Worm (Caenorhabditis elegans) whole organism, L1 larva: Measurements from ENCODE around the gene ZC395.5.
A peak's percentile ranks its signal among the peaks of the same experiment; 100 is the strongest.

Experiments used
- C34B4.2 ChIP-seq: sonication (generic microtip); optimal IDR thresholded peaks from 2 replicates; lab custom pipeline; 2017; ENCODE audit warnings: mild to moderate bottlenecking, missing genetic modification characterization, missing compliant biosample characterization
- F16B12.6 ChIP-seq: fragments of 150-350 bp; optimal IDR thresholded peaks from 2 replicates; lab custom pipeline; 2014; ENCODE audit warnings: missing biosample characterization, missing genetic modification characterization
- aha-1 ChIP-seq: fragments of 150-350 bp; optimal IDR thresholded peaks from 2 replicates; lab custom pipeline; 2014; ENCODE audit warnings: missing biosample characterization, missing genetic modification characterization
- blmp-1 ChIP-seq: fragments of 150-350 bp; optimal IDR thresholded peaks from 2 replicates; lab custom pipeline; 2014; ENCODE audit warnings: missing biosample characterization, missing genetic modification characterization
- ceh-8 ChIP-seq: fragments of 200-800 bp; sonication (Bioruptor generic); optimal IDR thresholded peaks from 2 replicates; lab custom pipeline; 2018; ENCODE audit warnings: mild to moderate bottlenecking, missing genetic modification characterization, moderate library complexity, missing compliant biosample characterization
- ceh-90 ChIP-seq: sonication (generic microtip); optimal IDR thresholded peaks from 2 replicates; lab custom pipeline; 2016; ENCODE audit warnings: missing genetic modification characterization, missing compliant biosample characterization
- ces-1 ChIP-seq: fragments of 150-350 bp; optimal IDR thresholded peaks from 2 replicates; lab custom pipeline; 2014; ENCODE audit warnings: missing biosample characterization, missing genetic modification reagents, missing genetic modification characterization
- dsc-1 ChIP-seq: sonication (generic microtip); optimal IDR thresholded peaks from 2 replicates; lab custom pipeline; 2016; ENCODE audit warnings: mild to moderate bottlenecking, missing genetic modification characterization, missing compliant biosample characterization
- efl-1 ChIP-seq, 4 experiments: fragments of 150-350 bp; optimal IDR thresholded peaks in 3 of 4; peaks in 1 of 4; 1 replicate in 1 of 4; 2 replicates in 3 of 4; lab custom pipeline; 2014; ENCODE audit warnings: missing biosample characterization in 2 of 4, missing genetic modification characterization in 2 of 4, missing genetic modification reagents in 2 of 4
- efl-3 ChIP-seq: fragments of 200-800 bp; sonication (Bioruptor generic); optimal IDR thresholded peaks from 2 replicates; lab custom pipeline; 2018; ENCODE audit warnings: mild to moderate bottlenecking, missing genetic modification characterization, missing compliant biosample characterization
- egl-13 ChIP-seq: sonication (generic microtip); optimal IDR thresholded peaks from 2 replicates; lab custom pipeline; 2016; ENCODE audit warnings: missing genotype, missing genetic modification reagents, missing genetic modification characterization, missing compliant biosample characterization
- egl-27 ChIP-seq, 2 experiments: fragments of 150-350 bp in 1 of 2; sonication (generic microtip); optimal IDR thresholded peaks; 3 replicates each; lab custom pipeline; 2017 to 2018; ENCODE audit warnings: missing biosample characterization in 2 of 2, missing genetic modification characterization in 2 of 2, missing genetic modification reagents in 2 of 2
- elt-2 ChIP-seq: sonication (generic microtip); optimal IDR thresholded peaks from 2 replicates; lab custom pipeline; 2016; ENCODE audit warnings: missing genetic modification characterization, mild to moderate bottlenecking, inconsistent platforms, missing compliant biosample characterization, missing genetic modification reagents
- elt-3 ChIP-seq, 6 experiments: fragments of 150-350 bp in 1 of 6; sonication (generic microtip); optimal IDR thresholded peaks; 2 replicates each; lab custom pipeline; 2017 to 2018; ENCODE audit warnings: missing biosample characterization in 6 of 6, missing genetic modification characterization in 6 of 6, inconsistent platforms in 1 of 6
- ets-5 ChIP-seq: fragments of 200-800 bp; sonication (Bioruptor generic); IDR thresholded peaks from 2 replicates; pipeline ENCODE4 v1.3.6; 2022; ENCODE audit warnings: missing genetic modification characterization, missing compliant biosample characterization
- fkh-4 ChIP-seq: sonication (generic microtip); optimal IDR thresholded peaks from 2 replicates; lab custom pipeline; 2016; ENCODE audit warnings: missing compliant biosample characterization, missing genetic modification characterization, borderline replicate concordance
- fkh-8 ChIP-seq: sonication (generic microtip); optimal IDR thresholded peaks from 2 replicates; lab custom pipeline; 2016; ENCODE audit warnings: mild to moderate bottlenecking, missing genetic modification characterization, missing compliant biosample characterization
- fos-1 ChIP-seq: fragments of 150-350 bp; optimal IDR thresholded peaks from 2 replicates; lab custom pipeline; 2014; ENCODE audit warnings: missing biosample characterization, missing genetic modification characterization
- hlh-4 ChIP-seq: sonication (generic microtip); optimal IDR thresholded peaks from 2 replicates; lab custom pipeline; 2016; ENCODE audit warnings: mild to moderate bottlenecking, missing genetic modification characterization, missing compliant biosample characterization
- hpl-2 ChIP-seq: fragments of 150-350 bp; optimal IDR thresholded peaks from 2 replicates; lab custom pipeline; 2014; ENCODE audit warnings: missing biosample characterization, missing genetic modification reagents, missing genetic modification characterization
- irx-1 ChIP-seq: sonication (generic microtip); optimal IDR thresholded peaks from 2 replicates; lab custom pipeline; 2016; ENCODE audit warnings: missing genetic modification characterization, missing compliant biosample characterization
- jun-1 ChIP-seq: fragments of 150-350 bp; optimal IDR thresholded peaks from 2 replicates; lab custom pipeline; 2014; ENCODE audit warnings: missing biosample characterization, missing genetic modification reagents, missing genetic modification characterization
- lin-14 ChIP-seq: fragments of 200-800 bp; sonication (Bioruptor generic); optimal IDR thresholded peaks from 2 replicates; lab custom pipeline; 2018; ENCODE audit warnings: mild to moderate bottlenecking, missing genetic modification characterization, moderate library complexity, missing compliant biosample characterization
- lin-35 ChIP-seq, 2 experiments: fragments of 150-350 bp; optimal IDR thresholded peaks; 2 replicates each; lab custom pipeline; 2014; ENCODE audit warnings: missing biosample characterization in 2 of 2, missing genetic modification characterization in 2 of 2, missing genetic modification reagents in 2 of 2
- lsy-2 ChIP-seq, 2 experiments: fragments of 150-350 bp; optimal IDR thresholded peaks; 2 replicates each; lab custom pipeline; 2014; ENCODE audit warnings: missing biosample characterization in 2 of 2, missing genetic modification characterization in 2 of 2
- mab-9 ChIP-seq: fragments of 200-800 bp; sonication (Bioruptor generic); IDR thresholded peaks from 2 replicates; pipeline ENCODE4 v1.3.6; 2022; ENCODE audit warnings: missing genetic modification reagents, missing genetic modification characterization, missing compliant biosample characterization
- mef-2 ChIP-seq: fragments of 150-350 bp; optimal IDR thresholded peaks from 2 replicates; lab custom pipeline; 2014; ENCODE audit warnings: missing biosample characterization, missing genetic modification characterization
- nhr-11 ChIP-seq: fragments of 150-350 bp; optimal IDR thresholded peaks from 2 replicates; lab custom pipeline; 2014; ENCODE audit warnings: missing biosample characterization, missing genetic modification characterization
- nhr-12 ChIP-seq: sonication (generic microtip); optimal IDR thresholded peaks from 2 replicates; lab custom pipeline; 2017; ENCODE audit warnings: missing biosample characterization, missing genetic modification characterization
- nhr-19 ChIP-seq: fragments of 200-800 bp; sonication (Bioruptor generic); conservative IDR thresholded peaks from 2 replicates; pipeline ENCODE4 v1.3.6; 2022; ENCODE audit warnings: missing genetic modification characterization, missing compliant biosample characterization
- nhr-20 ChIP-seq: sonication (generic microtip); optimal IDR thresholded peaks from 2 replicates; lab custom pipeline; 2016; ENCODE audit warnings: mild to moderate bottlenecking, missing genetic modification characterization, missing compliant biosample characterization
- nhr-237 ChIP-seq: fragments of 150-350 bp; optimal IDR thresholded peaks from 2 replicates; lab custom pipeline; 2014; ENCODE audit warnings: missing biosample characterization, missing genetic modification characterization
- nhr-28 ChIP-seq: fragments of 150-350 bp; optimal IDR thresholded peaks from 2 replicates; lab custom pipeline; 2014; ENCODE audit warnings: missing biosample characterization, missing genetic modification characterization
- nhr-47 ChIP-seq: sonication (generic microtip); optimal IDR thresholded peaks from 2 replicates; lab custom pipeline; 2016; ENCODE audit warnings: mild to moderate bottlenecking, missing genetic modification characterization, moderate library complexity, missing compliant biosample characterization
- nhr-71 ChIP-seq: sonication (generic microtip); optimal IDR thresholded peaks from 2 replicates; lab custom pipeline; 2016; ENCODE audit warnings: mild to moderate bottlenecking, missing genetic modification characterization, moderate library complexity, missing compliant biosample characterization
- nhr-90 ChIP-seq: sonication (generic microtip); optimal IDR thresholded peaks from 2 replicates; lab custom pipeline; 2016; ENCODE audit warnings: mild to moderate bottlenecking, missing genetic modification characterization, missing compliant biosample characterization; ENCODE audit not compliant: poor library complexity
- pax-3 ChIP-seq: fragments of 200-800 bp; sonication (Bioruptor generic); optimal IDR thresholded peaks from 2 replicates; lab custom pipeline; 2018; ENCODE audit warnings: mild to moderate bottlenecking, missing genetic modification characterization, moderate library complexity, missing compliant biosample characterization
- pqm-1 ChIP-seq: sonication (generic microtip); optimal IDR thresholded peaks from 3 replicates; lab custom pipeline; 2017; ENCODE audit warnings: missing biosample characterization, missing genetic modification characterization
- rnt-1 ChIP-seq: sonication (generic microtip); optimal IDR thresholded peaks from 2 replicates; lab custom pipeline; 2016; ENCODE audit warnings: mild to moderate bottlenecking, missing genetic modification characterization, moderate library complexity, missing compliant biosample characterization
- skn-1 ChIP-seq: fragments of 150-350 bp; optimal IDR thresholded peaks from 2 replicates; lab custom pipeline; 2014; ENCODE audit warnings: missing biosample characterization, missing genetic modification characterization
- snu-23 ChIP-seq: sonication (generic microtip); optimal IDR thresholded peaks from 2 replicates; lab custom pipeline; 2016; ENCODE audit warnings: missing genetic modification characterization, missing compliant biosample characterization
- sox-4 ChIP-seq: sonication (generic microtip); optimal IDR thresholded peaks from 2 replicates; lab custom pipeline; 2016; ENCODE audit warnings: missing genetic modification characterization, missing compliant biosample characterization
- sup-37 ChIP-seq: fragments of 200-800 bp; sonication (Bioruptor generic); optimal IDR thresholded peaks from 2 replicates; lab custom pipeline; 2018; ENCODE audit warnings: mild to moderate bottlenecking, missing genetic modification characterization, missing compliant biosample characterization
- unc-130 ChIP-seq: fragments of 150-350 bp; optimal IDR thresholded peaks from 2 replicates; lab custom pipeline; 2017; ENCODE audit warnings: missing biosample characterization, missing genetic modification characterization, inconsistent platforms
- unc-62 ChIP-seq: fragments of 150-350 bp; optimal IDR thresholded peaks from 2 replicates; lab custom pipeline; 2014; ENCODE audit warnings: missing biosample characterization, missing genetic modification reagents, missing genetic modification characterization
- ztf-11 ChIP-seq, 2 experiments: sonication (generic microtip); optimal IDR thresholded peaks; 2 replicates each; lab custom pipeline; 2016 to 2017; ENCODE audit warnings: missing genetic modification characterization in 2 of 2, missing biosample characterization in 1 of 2, missing compliant biosample characterization in 1 of 2
- ztf-4 ChIP-seq: fragments of 150-350 bp; optimal IDR thresholded peaks from 2 replicates; lab custom pipeline; 2014; ENCODE audit warnings: missing biosample characterization, missing genetic modification characterization

The ZC395.5 gene

DNA sequence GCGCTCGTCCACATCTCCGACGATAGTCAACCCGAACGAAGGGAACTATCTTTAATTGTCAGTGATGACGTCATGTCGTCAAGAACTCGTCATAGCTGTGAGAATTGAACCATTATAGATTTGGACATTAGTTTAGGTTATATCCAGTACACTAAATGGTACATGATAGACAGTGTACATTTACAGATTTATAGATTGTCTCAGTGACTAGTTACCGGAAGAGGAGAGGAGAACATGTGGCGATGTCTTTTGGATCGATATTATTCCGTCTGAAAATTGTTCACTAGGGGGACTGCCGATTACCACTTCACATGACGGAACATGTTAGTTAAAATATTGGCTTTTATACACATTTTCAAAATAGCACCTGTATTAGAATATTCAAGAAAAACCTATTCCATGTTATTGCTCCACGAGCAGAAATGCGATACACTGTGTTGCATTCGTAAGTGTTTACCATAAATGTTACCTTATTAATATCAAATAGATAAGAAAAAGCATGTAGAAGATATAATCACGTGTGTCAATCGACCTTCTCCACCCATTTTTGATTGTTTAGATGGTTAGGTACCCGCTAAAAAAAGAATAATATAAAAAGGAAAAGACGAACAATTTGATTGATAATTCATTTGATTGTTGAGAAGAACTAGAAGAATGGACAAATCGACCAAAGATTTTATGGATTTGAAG, at the start of gene ZC395.5:
TSS of gene ZC395.5 (plus strand) at position 632 of the 690 bp plus-strand sequence.
- TF ChIP-seq C34B4.2 (tag; lab: Kevin White, UChicago) (no peak), ces-1 (GFP tag; lab: Kevin White, UChicago) (no peak), rnt-1 (tag; lab: Kevin White, UChicago) (no peak), nhr-71 (tag; lab: Kevin White, UChicago) (no peak), snu-23 (peak; percentile 8), efl-1 (optimal IDR thresholded peaks at IDR 0.05; lab: Kevin White, UChicago) (no peak), efl-1 (GFP tag; optimal IDR thresholded peaks at IDR 0.05 in 1 of 2; lab: Kevin White, UChicago) (peak in 1 of 2 experiments; percentile 52), lin-35 (GFP tag; optimal IDR thresholded peaks at IDR 0.05; lab: Kevin White, UChicago) (peak in 1 of 2 experiments; percentile 34), nhr-11 (tag; lab: Kevin White, UChicago) (no peak), ceh-8 (GFP tag; lab: Kevin White, UChicago) (no peak), lin-14 (no peak), sup-37 (GFP tag; lab: Kevin White, UChicago) (no peak), egl-27 (tag; optimal IDR thresholded peaks at IDR 0.05; lab: Kevin White, UChicago) (no peak), ztf-4 (no peak), pqm-1 (tag; lab: Kevin White, UChicago) (no peak), egl-13 (tag; lab: Kevin White, UChicago) (no peak), hpl-2 (GFP tag; lab: Kevin White, UChicago) (no peak), blmp-1 (tag; lab: Kevin White, UChicago) (peak; percentile 16), nhr-237 (tag; lab: Kevin White, UChicago) (no peak), nhr-20 (tag; lab: Kevin White, UChicago) (peak; percentile 28), jun-1 (tag; lab: Kevin White, UChicago) (no peak), mab-9 (no peak), elt-2 (tag; lab: Kevin White, UChicago) (peak; percentile 69), ets-5 (no peak), lsy-2 (tag; optimal IDR thresholded peaks at IDR 0.05; lab: Kevin White, UChicago) (peak in 1 of 2 experiments; percentile 24), efl-3 (GFP tag; lab: Kevin White, UChicago) (no peak), ceh-90 (tag; lab: Kevin White, UChicago) (no peak), nhr-90 (tag; lab: Kevin White, UChicago) (peak; percentile 14), nhr-47 (tag; lab: Kevin White, UChicago) (no peak), fkh-4 (no peak)

DNA sequence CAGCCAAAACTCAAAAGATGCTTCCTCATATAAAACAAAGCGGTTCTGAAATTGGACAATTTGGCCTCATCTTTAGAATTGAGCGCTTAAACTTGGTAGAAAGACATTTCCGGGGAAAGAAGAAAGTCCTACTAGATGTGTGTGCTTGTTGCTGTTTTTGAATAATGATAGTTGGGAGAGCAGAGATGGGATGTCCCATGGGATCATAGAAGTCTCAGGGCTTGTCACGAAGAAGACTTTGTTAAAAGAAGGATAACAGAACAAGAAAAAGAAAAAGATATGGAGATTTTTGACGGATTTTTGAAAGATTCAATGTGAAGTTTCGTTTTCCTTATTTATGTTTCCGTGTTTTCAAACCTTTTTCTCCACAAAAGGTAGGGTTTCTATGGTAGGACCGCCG, 49.0 kb upstream of the ZC395.5 start, which contains the start of gene ZC155.2:
TSS of gene ZC155.2 (plus strand) at position 301 of the 400 bp plus-strand sequence.
- no peak for TF ChIP-seq fkh-4
- no peak for TF ChIP-seq ces-1 (GFP tag; lab: Kevin White, UChicago)
- TF ChIP-seq mab-9: no peak
- TF ChIP-seq sox-4 (tag; lab: Kevin White, UChicago): no peak
- no peak for TF ChIP-seq C34B4.2 (tag; lab: Kevin White, UChicago)
- no peak for TF ChIP-seq aha-1 (tag; lab: Kevin White, UChicago)
- TF ChIP-seq unc-130 (tag; lab: Kevin White, UChicago): no peak
- no peak for TF ChIP-seq ztf-11 (tag; optimal IDR thresholded peaks at IDR 0.05; lab: Kevin White, UChicago)
- no peak for TF ChIP-seq skn-1
- no peak for TF ChIP-seq snu-23
- no peak for TF ChIP-seq fkh-8 (tag; lab: Kevin White, UChicago)
- no peak for TF ChIP-seq elt-3 (tag; optimal IDR thresholded peaks at IDR 0.05; lab: Kevin White, UChicago)
- no peak for TF ChIP-seq pax-3 (tag; lab: Kevin White, UChicago)

DNA sequence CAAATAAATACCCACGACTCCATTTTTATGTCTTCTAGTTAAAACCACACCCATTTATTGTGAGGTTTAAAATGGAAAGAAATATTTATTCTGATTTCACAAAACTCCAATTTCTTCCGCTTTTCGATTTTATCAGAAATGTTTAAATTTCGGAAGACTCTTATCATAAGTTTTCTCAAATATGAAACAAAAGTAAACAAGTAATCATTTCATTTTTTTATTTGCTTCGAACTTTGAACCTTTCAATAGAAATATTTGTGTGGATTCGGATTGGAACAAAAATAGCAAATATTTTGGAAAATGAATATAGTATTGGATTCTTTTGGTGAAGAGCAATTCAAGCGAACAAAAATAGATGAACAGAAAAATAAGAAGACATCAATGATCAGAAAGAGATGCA, 45.8 kb upstream of the ZC395.5 start:
- TF ChIP-seq mef-2 (tag; lab: Kevin White, UChicago) (no peak), F16B12.6 (tag; lab: Kevin White, UChicago) (no peak), nhr-20 (tag; lab: Kevin White, UChicago) (no peak), fos-1 (tag; lab: Kevin White, UChicago) (no peak), elt-3 (tag; optimal IDR thresholded peaks at IDR 0.05; lab: Kevin White, UChicago) (no peak), rnt-1 (tag; lab: Kevin White, UChicago) (no peak), hlh-4 (no peak), C34B4.2 (tag; lab: Kevin White, UChicago) (no peak), dsc-1 (tag; lab: Kevin White, UChicago) (no peak), unc-62 (no peak), efl-3 (GFP tag; lab: Kevin White, UChicago) (no peak), nhr-28 (no peak), lin-35 (GFP tag; optimal IDR thresholded peaks at IDR 0.05; lab: Kevin White, UChicago) (no peak), lin-14 (no peak), irx-1 (tag; lab: Kevin White, UChicago) (no peak), nhr-12 (tag; lab: Kevin White, UChicago) (no peak), nhr-19 (GFP tag; lab: Robert Waterston, UW) (no peak), aha-1 (tag; lab: Kevin White, UChicago) (no peak), egl-27 (tag; optimal IDR thresholded peaks at IDR 0.05; lab: Kevin White, UChicago) (no peak), mab-9 (no peak)
